Worm (Caenorhabditis elegans): ENCODE measurements around the gene nhr-105.
A peak's percentile ranks its signal among the peaks of the same experiment; 100 is the strongest.

The nhr-105 gene

ce11 chrIV:7023004-7023403 is 27.0 kb upstream of the nhr-105 start (continued):
- TF ChIP-seq ceh-90 (tag; optimal IDR thresholded peaks at IDR 0.05) (no peak), ceh-63 (GFP tag; optimal IDR thresholded peaks at IDR 0.05) (no peak), C04F5.9 (tag; optimal IDR thresholded peaks at IDR 0.05) (no peak), nhr-12 (tag; optimal IDR thresholded peaks at IDR 0.05) (no peak), dsc-1 (tag; optimal IDR thresholded peaks at IDR 0.05) (peak; percentile 50), aly-2 (tag; optimal IDR thresholded peaks at IDR 0.05) (no peak), unc-98 (GFP tag; IDR thresholded peaks at IDR 0.05) (no peak), ceh-88 (GFP tag; IDR thresholded peaks at IDR 0.05) (no peak), fkh-8 (tag; optimal IDR thresholded peaks at IDR 0.05) (peak; percentile 37), fkh-4 (tag; optimal IDR thresholded peaks at IDR 0.05; ENCODE audit: borderline replicate concordance) (no peak), skn-1 (tag; optimal IDR thresholded peaks at IDR 0.05) (peak; percentile 61), ceh-82 (tag; optimal IDR thresholded peaks at IDR 0.05) (peak; percentile 38 to 80 (median 66)), jun-1 (tag; optimal IDR thresholded peaks at IDR 0.05) (peak; percentile 48), lir-3 (tag; optimal IDR thresholded peaks at IDR 0.05; ENCODE audit: poor library complexity) (peak; percentile 67), aha-1 (tag; optimal IDR thresholded peaks at IDR 0.05) (peak; percentile 16), nhr-237 (tag; optimal IDR thresholded peaks at IDR 0.05) (no peak), sox-4 (tag; optimal IDR thresholded peaks at IDR 0.05) (no peak), nhr-85 (tag) (peak; percentile 85), tlp-1 (tag; optimal IDR thresholded peaks at IDR 0.05) (no peak), snpc-4 (tag; optimal IDR thresholded peaks at IDR 0.05) (peak; percentile 48), lin-15B (tag; optimal IDR thresholded peaks at IDR 0.05) (peak; percentile 12), nhr-11 (tag; optimal IDR thresholded peaks at IDR 0.05) (no peak), dpl-1 (GFP tag; optimal IDR thresholded peaks at IDR 0.05) (peak; percentile 43 to 55 (median 48)), ces-1 (GFP tag; optimal IDR thresholded peaks at IDR 0.05) (no peak), lin-39 (tag; optimal IDR thresholded peaks at IDR 0.05) (peak; percentile 34), lin-13 (GFP tag; optimal IDR thresholded peaks at IDR 0.05) (peak; percentile 14), ztf-11 (tag; optimal IDR thresholded peaks at IDR 0.05) (peak in 1 of 2 experiments; percentile 89), nhr-28 (tag; optimal IDR thresholded peaks at IDR 0.05) (no peak), pqm-1 (tag; optimal IDR thresholded peaks at IDR 0.05) (no peak), swsn-7 (tag; optimal IDR thresholded peaks at IDR 0.05) (peak; percentile 78), sptf-1 (tag; optimal IDR thresholded peaks at IDR 0.05) (no peak), C34B4.2 (tag; optimal IDR thresholded peaks at IDR 0.05) (no peak), hlh-4 (tag; optimal IDR thresholded peaks at IDR 0.05) (no peak), xbp-1 (tag; optimal IDR thresholded peaks at IDR 0.05) (peak; percentile 71), elt-2 (tag; optimal IDR thresholded peaks at IDR 0.05) (peak; percentile 26), efl-3 (GFP tag; optimal IDR thresholded peaks at IDR 0.05) (no peak), lin-35 (GFP tag; optimal IDR thresholded peaks at IDR 0.05) (peak; percentile 57 to 75), mdl-1 (tag; optimal IDR thresholded peaks at IDR 0.05) (peak in 1 of 2 experiments; percentile 83), isw-1 (GFP tag; IDR thresholded peaks at IDR 0.05) (peak; percentile 3; the same call in 1 of the 2 replicates), ztf-4 (tag; optimal IDR thresholded peaks at IDR 0.05) (peak; percentile 85), nhr-77 (tag; optimal IDR thresholded peaks at IDR 0.05) (peak; percentile 29), nhr-84 (tag; optimal IDR thresholded peaks at IDR 0.05) (no peak), mef-2 (tag; optimal IDR thresholded peaks at IDR 0.05) (no peak), egl-13 (tag; optimal IDR thresholded peaks at IDR 0.05) (peak; percentile 39), elt-3 (tag; optimal IDR thresholded peaks at IDR 0.05) (peak in 2 of 6 experiments; percentile 39 to 51), nhr-47 (tag; optimal IDR thresholded peaks at IDR 0.05) (peak; percentile 65), lin-14 (GFP tag; optimal IDR thresholded peaks at IDR 0.05) (peak; percentile 96), hlh-17 (GFP tag; optimal IDR thresholded peaks at IDR 0.05; ENCODE audit: borderline replicate concordance) (no peak), tbx-2 (tag; optimal IDR thresholded peaks at IDR 0.05) (peak; percentile 81), unc-86 (tag; optimal IDR thresholded peaks at IDR 0.05) (peak; percentile 95), rnt-1 (tag; optimal IDR thresholded peaks at IDR 0.05) (peak; percentile 80), mab-9 (GFP tag; IDR thresholded peaks at IDR 0.05) (no peak), ama-1 (optimal IDR thresholded peaks at IDR 0.05) (no peak), mep-1 (tag; optimal IDR thresholded peaks at IDR 0.05) (peak; percentile 88)
